Fruit fly (Drosophila melanogaster): Measurements from ENCODE around the gene FMRFaR.

FMRFaR gene

DNA sequence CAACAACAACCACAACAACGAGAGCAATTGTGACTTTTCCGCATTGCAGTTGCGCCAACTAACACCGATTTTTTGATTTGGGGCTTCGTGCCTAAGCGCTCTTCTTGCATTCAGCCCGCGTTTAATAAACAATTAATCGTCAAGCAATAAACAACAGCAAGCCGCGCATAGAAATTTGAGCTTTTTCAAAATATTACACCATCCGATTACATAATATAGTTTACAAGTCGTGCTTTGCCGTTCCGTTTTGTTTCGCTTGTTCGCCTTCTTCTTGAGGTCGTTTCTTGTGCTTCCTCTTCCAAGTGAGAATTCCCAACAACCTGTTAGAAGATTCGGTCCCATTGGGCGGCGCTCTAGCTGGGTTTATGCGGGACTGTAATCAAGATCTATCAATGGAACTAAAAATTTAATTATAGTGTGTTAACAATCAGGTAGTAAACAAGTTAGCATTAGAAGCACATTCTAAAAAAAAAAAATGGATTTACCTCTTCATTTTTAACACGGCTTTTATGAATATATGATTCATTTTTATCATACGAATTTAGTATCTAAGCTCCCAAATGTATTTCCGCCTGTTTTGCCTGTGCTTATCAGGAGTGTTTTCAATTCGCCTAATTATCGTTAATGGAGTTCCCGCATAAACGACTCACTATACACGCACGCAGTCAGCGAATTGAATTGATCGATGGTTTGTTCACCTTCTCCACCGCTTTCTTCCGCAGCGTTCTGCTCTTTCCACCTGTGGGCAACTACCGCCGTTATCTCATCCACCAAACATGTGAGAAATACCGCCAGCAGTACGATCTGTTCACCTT is 34.5 kb downstream of the FMRFaR start (continued):
- TF ChIP-seq CG12299 (tag; optimal IDR thresholded peaks at IDR 0.05), result peak; percentile 87
- TF ChIP-seq CG9797 (GFP tag; optimal IDR thresholded peaks at IDR 0.05), result no peak
- TF ChIP-seq CG13296 (GFP tag; optimal IDR thresholded peaks at IDR 0.05), result peak; percentile 94
- TF ChIP-seq Ravus (GFP tag; IDR thresholded peaks at IDR 0.05), result no peak
- peak; percentile 28 for TF ChIP-seq psq (GFP tag; optimal IDR thresholded peaks at IDR 0.05)
- peak; percentile 54 for TF ChIP-seq chn (GFP tag; optimal IDR thresholded peaks at IDR 0.05)
- peak; percentile 73 for TF ChIP-seq HLH54F (GFP tag; optimal IDR thresholded peaks at IDR 0.05)
- TF ChIP-seq CG4730 (GFP tag; IDR thresholded peaks at IDR 0.05), result peak; percentile 64
- TF ChIP-seq CG7786 (GFP tag; optimal IDR thresholded peaks at IDR 0.05), result peak; percentile 64
- peak; percentile 93 for TF ChIP-seq PHDP (tag; optimal IDR thresholded peaks at IDR 0.05)
- TF ChIP-seq CG9727 (GFP tag; optimal IDR thresholded peaks at IDR 0.05), result peak; percentile 94
- peak; percentile 59 for TF ChIP-seq NK7.1 (GFP tag; optimal IDR thresholded peaks at IDR 0.05)
- TF ChIP-seq HHEX (GFP tag; optimal IDR thresholded peaks at IDR 0.05), result peak; percentile 85
- peak; percentile 31; the same call in 1 of the 4 replicates for TF ChIP-seq Gug (GFP tag; IDR thresholded peaks at IDR 0.05)
- peak; percentile 84 for TF ChIP-seq CG3847 (GFP tag; IDR thresholded peaks at IDR 0.05)
- peak; percentile 61; the same call in 1 of the 2 replicates for TF ChIP-seq CG10959 (GFP tag; IDR thresholded peaks at IDR 0.05)
- peak; percentile 67 for TF ChIP-seq CG12071 (GFP tag; optimal IDR thresholded peaks at IDR 0.05)
- TF ChIP-seq NFAT (GFP tag; IDR thresholded peaks at IDR 0.05), result peak; percentile 48; the same call in 1 of the 2 replicates
- TF ChIP-seq luna (GFP tag; optimal IDR thresholded peaks at IDR 0.05), result no peak
- TF ChIP-seq CG4707 (GFP tag; optimal IDR thresholded peaks at IDR 0.05), result peak; percentile 65
- peak; percentile 48 for TF ChIP-seq CG12236 (GFP tag; optimal IDR thresholded peaks at IDR 0.05)
- TF ChIP-seq CG6813 (GFP tag; optimal IDR thresholded peaks at IDR 0.05), result peak; percentile 91
- peak; percentile 77 for TF ChIP-seq twi (tag; optimal IDR thresholded peaks at IDR 0.05)
- peak; percentile 29 for TF ChIP-seq Hey (tag; optimal IDR thresholded peaks at IDR 0.05)
- TF ChIP-seq gem (tag; optimal IDR thresholded peaks at IDR 0.05), result peak; percentile 92
- TF ChIP-seq pnt (GFP tag; optimal IDR thresholded peaks at IDR 0.05), result peak; percentile 48
- TF ChIP-seq maf-S (GFP tag; optimal IDR thresholded peaks at IDR 0.05), result peak; percentile 13
- peak; percentile 65 for TF ChIP-seq schlank (tag; optimal IDR thresholded peaks at IDR 0.05)
- TF ChIP-seq Mrtf (GFP tag; IDR thresholded peaks at IDR 0.05), result 0 out of 3 replicates have a peak, but pooled peaks have one; percentile 43
- TF ChIP-seq cas (GFP tag; IDR thresholded peaks at IDR 0.05), result no peak
- peak; percentile 53 for TF ChIP-seq jing (GFP tag; optimal IDR thresholded peaks at IDR 0.05)
- peak; percentile 79 for TF ChIP-seq fd3F (GFP tag; optimal IDR thresholded peaks at IDR 0.05)
- TF ChIP-seq sr (GFP tag; IDR thresholded peaks at IDR 0.05), result no peak
- no peak for TF ChIP-seq knrl (GFP tag; IDR thresholded peaks at IDR 0.05; ENCODE audit: partially characterized antibody)
- no peak for TF ChIP-seq CG11085 (GFP tag; IDR thresholded peaks at IDR 0.05)
- no peak for TF ChIP-seq amos (GFP tag; IDR thresholded peaks at IDR 0.05; ENCODE audit: partially characterized antibody)
- TF ChIP-seq kay (GFP tag; optimal IDR thresholded peaks at IDR 0.05), result peak; percentile 60
- TF ChIP-seq Scr (GFP tag; IDR thresholded peaks at IDR 0.05; ENCODE audit: partially characterized antibody), result no peak
- peak; percentile 78 for TF ChIP-seq Ada2b (GFP tag; IDR thresholded peaks at IDR 0.05)
- peak; percentile 72 for TF ChIP-seq ara (GFP tag; IDR thresholded peaks at IDR 0.05)
- peak; percentile 63 for TF ChIP-seq sima (GFP tag; optimal IDR thresholded peaks at IDR 0.05)
- peak; percentile 6; the same call in 1 of the 3 replicates for TF ChIP-seq H15 (GFP tag; IDR thresholded peaks at IDR 0.05)
- peak; percentile 87 for TF ChIP-seq dmrt99B (tag; optimal IDR thresholded peaks at IDR 0.05)
- peak; percentile 56 for TF ChIP-seq CG10654 (GFP tag; optimal IDR thresholded peaks at IDR 0.05)
- peak; percentile 73 for TF ChIP-seq CG12769 (tag; optimal IDR thresholded peaks at IDR 0.05)
- TF ChIP-seq h (optimal IDR thresholded peaks at IDR 0.05), result no peak
- TF ChIP-seq ATbp (GFP tag; optimal IDR thresholded peaks at IDR 0.05), result peak; percentile 75
- peak; percentile 62; the same call in 1 of the 3 replicates for TF ChIP-seq CG3726 (GFP tag; IDR thresholded peaks at IDR 0.05)
- TF ChIP-seq CG3163 (GFP tag; optimal IDR thresholded peaks at IDR 0.05), result peak; percentile 42
- peak; percentile 61 for TF ChIP-seq wdn (GFP tag; IDR thresholded peaks at IDR 0.05)
